Worm (Caenorhabditis elegans): Measurements from ENCODE around the gene cyn-16.

- TF ChIP-seq snpc-4 (tag; optimal IDR thresholded peaks at IDR 0.05) (no peak), drap-1 (GFP tag; optimal IDR thresholded peaks at IDR 0.05) (no peak), hlh-1 (tag; optimal IDR thresholded peaks at IDR 0.05) (no peak), unc-39 (tag; optimal IDR thresholded peaks at IDR 0.05) (no peak), nhr-12 (tag; optimal IDR thresholded peaks at IDR 0.05) (no peak), unc-62 (GFP tag; optimal IDR thresholded peaks at IDR 0.05) (no peak), elt-3 (tag; optimal IDR thresholded peaks at IDR 0.05) (no peak), M03D4.4 (tag; optimal IDR thresholded peaks at IDR 0.05) (no peak), pha-4 (tag; optimal IDR thresholded peaks at IDR 0.05) (no peak), lsy-2 (tag; optimal IDR thresholded peaks at IDR 0.05) (no peak)
These were observed 12.7 kb upstream of the cyn-16 start, which contains the start of gene nadk-2 for ce11 chrII:12049281-12049680.
